Worm (Caenorhabditis elegans) whole organism, L4 larva: Measurements from ENCODE around the gene srp-7.

Experiments used
- ceh-28 ChIP-seq: fragments of 150-350 bp; optimal IDR thresholded peaks from 2 replicates; lab custom pipeline; 2014; ENCODE audit warnings: missing biosample characterization, missing genetic modification reagents, missing genetic modification characterization
- jun-1 ChIP-seq: fragments of 150-350 bp; optimal IDR thresholded peaks from 2 replicates; lab custom pipeline; 2014; ENCODE audit warnings: missing biosample characterization, missing genetic modification reagents, missing genetic modification characterization
- lin-38 ChIP-seq: fragments of 200-800 bp; sonication (Bioruptor generic); IDR thresholded peaks from 2 replicates; pipeline ENCODE4 v1.3.6; 2022; ENCODE audit warnings: missing genetic modification reagents, missing genetic modification characterization, missing compliant biosample characterization
- madf-5 ChIP-seq, 2 experiments: fragments of 200-800 bp; sonication (Bioruptor generic); IDR thresholded peaks; 2 replicates each; pipeline ENCODE4 v1.3.6; 2022; ENCODE audit warnings: missing compliant biosample characterization in 2 of 2, missing genetic modification characterization in 2 of 2
- mdl-1 ChIP-seq, 2 experiments: fragments of 150-350 bp in 1 of 2; sonication (generic microtip) in 1 of 2; optimal IDR thresholded peaks; 2 replicates each; lab custom pipeline; 2014 to 2017; ENCODE audit warnings: missing biosample characterization in 2 of 2, missing genetic modification characterization in 2 of 2
- nhr-111 ChIP-seq: fragments of 200-800 bp; sonication (Bioruptor generic); optimal IDR thresholded peaks from 2 replicates; lab custom pipeline; 2018; ENCODE audit warnings: mild to moderate bottlenecking, missing genetic modification characterization, missing compliant biosample characterization
- nhr-42 ChIP-seq: fragments of 200-800 bp; sonication (Bioruptor generic); IDR thresholded peaks from 2 replicates; pipeline ENCODE4 v1.3.6; 2022; ENCODE audit warnings: missing genetic modification characterization, missing compliant biosample characterization
- tag-97 ChIP-seq: fragments of 200-800 bp; sonication (Bioruptor generic); IDR thresholded peaks from 2 replicates; pipeline ENCODE4 v1.3.6; 2022; ENCODE audit warnings: missing genetic modification characterization, missing compliant biosample characterization
- tra-1 ChIP-seq: fragments of 200-800 bp; sonication (Bioruptor generic); IDR thresholded peaks from 2 replicates; pipeline ENCODE4 v1.3.6; 2022; ENCODE audit warnings: missing genetic modification reagents, missing genetic modification characterization, missing compliant biosample characterization

The srp-7 gene

DNA sequence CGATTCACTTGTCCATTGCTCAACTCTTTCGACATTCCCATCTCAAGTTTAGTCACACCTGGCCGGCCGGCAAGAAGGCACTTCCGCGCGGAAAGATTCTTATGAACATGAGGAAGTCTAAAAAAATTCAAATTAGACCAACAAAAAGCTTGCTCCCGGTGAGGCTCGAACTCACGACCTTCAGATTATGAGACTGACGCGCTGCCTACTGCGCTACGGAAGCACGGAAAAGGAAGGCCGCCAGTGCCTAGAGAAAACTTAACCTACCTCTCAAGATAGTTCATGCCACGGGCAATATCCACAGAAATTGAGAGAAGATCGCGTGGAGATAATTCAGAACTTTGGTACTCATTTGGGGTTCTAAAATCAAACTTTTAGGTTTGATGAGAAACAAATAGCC is 51.1 kb downstream of the srp-7 start (continued):
- TF ChIP-seq jun-1 (tag; lab: Kevin White, UChicago) (no peak), lin-38 (GFP tag; lab: Robert Waterston, UW) (no peak), ceh-28 (tag; lab: Kevin White, UChicago) (no peak), mdl-1 (tag; optimal IDR thresholded peaks at IDR 0.05; lab: Kevin White, UChicago) (no peak), nhr-111 (GFP tag; lab: Kevin White, UChicago) (no peak), madf-5 (GFP tag; IDR thresholded peaks at IDR 0.05; lab: Robert Waterston, UW) (0 out of 4 replicates have a peak, but pooled peaks have one; percentile 38), nhr-42 (no peak), tra-1 (GFP tag; lab: Robert Waterston, UW) (0 out of 2 replicates have a peak, but pooled peaks have one; percentile 54), tag-97 (GFP tag; lab: Robert Waterston, UW) (no peak)
